Worm (Caenorhabditis elegans): ENCODE results near the gene ZK418.6.

The ZK418.6 gene

DNA sequence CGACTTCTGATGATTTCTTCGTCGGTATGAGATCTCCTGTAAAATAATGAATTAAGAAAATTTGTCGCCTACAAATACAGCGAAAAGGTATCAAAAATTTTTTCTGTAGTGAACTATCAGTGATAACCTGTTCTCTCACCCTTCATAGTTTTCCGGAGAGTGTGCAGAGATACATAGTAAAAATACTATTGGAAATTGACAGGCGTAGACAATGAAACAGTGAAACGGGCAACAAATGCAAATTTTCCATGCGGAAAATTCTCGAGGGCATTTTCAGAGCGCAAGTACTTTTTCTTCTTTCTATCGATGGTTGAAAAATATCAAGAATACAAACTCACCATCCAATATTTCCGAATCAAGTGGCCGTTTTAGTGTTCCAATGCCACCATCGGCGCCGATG, 8.5 kb upstream of the ZK418.6 start:
- TF ChIP-seq nhr-28 (tag; optimal IDR thresholded peaks at IDR 0.05) (peak; percentile 66), daf-16 (GFP tag; optimal IDR thresholded peaks at IDR 0.05) (no peak), daf-16 (tag; optimal IDR thresholded peaks at IDR 0.05) (peak; percentile 18), mep-1 (tag; optimal IDR thresholded peaks at IDR 0.05) (no peak)

DNA sequence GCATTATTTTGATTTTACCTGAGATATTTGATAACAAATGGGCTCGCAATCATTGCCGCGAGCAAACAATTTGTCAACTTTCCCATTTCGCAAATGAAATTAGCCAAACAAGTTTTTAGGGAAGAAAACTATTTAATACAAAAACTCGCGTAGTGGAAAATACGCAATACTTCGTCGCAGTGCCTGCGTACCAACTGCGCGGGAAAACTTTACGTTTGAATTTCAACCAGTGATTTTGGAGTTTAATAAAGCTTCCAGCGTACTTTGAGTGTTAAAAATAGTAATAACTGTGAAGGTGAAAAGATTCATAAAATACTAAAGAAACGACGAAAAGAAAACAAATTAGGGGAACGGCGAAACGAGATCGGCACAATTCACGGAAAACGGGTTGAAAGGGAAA, 6.3 kb upstream of the ZK418.6 start, which contains the start of gene tofu-7:
Gene tofu-7, minus strand, starts transcription at position 111 of the 400 bp plus-strand sequence.
- TF ChIP-seq lin-38 (GFP tag; IDR thresholded peaks at IDR 0.05) (peak; percentile 11; the same call in 1 of the 2 replicates), egl-43 (GFP tag; IDR thresholded peaks at IDR 0.05) (no peak), ceh-28 (tag; optimal IDR thresholded peaks at IDR 0.05) (no peak), nhr-102 (tag; optimal IDR thresholded peaks at IDR 0.05) (no peak), lim-7 (GFP tag; IDR thresholded peaks at IDR 0.05) (no peak), aly-2 (tag; optimal IDR thresholded peaks at IDR 0.05) (no peak), ZK546.5 (tag; optimal IDR thresholded peaks at IDR 0.05) (no peak), lir-3 (tag; optimal IDR thresholded peaks at IDR 0.05) (no peak)

DNA sequence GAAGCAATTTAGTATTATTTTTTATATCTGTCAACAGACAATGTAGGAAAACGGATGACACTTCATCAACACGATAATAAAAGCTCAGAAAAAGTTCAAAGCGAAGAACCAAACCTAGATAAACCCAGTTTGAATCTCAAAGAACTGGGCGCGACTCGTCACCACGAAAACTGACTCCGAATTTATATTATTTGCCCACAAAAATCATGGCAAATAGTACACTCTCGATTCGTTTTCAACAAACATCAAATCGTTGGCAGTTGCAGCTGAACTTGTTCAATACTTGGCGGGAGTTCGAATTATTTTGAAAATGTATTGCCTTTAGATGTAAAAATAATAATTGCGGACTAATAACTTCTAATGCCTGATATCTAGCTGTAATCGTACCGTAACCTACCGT, 4.5 kb upstream of the ZK418.6 start:
- TF ChIP-seq nhr-11 (tag; optimal IDR thresholded peaks at IDR 0.05), result no peak
- TF ChIP-seq saeg-2 (GFP tag; IDR thresholded peaks at IDR 0.05), result no peak
- TF ChIP-seq spr-3 (GFP tag; optimal IDR thresholded peaks at IDR 0.05), result no peak
- TF ChIP-seq nhr-77 (tag; optimal IDR thresholded peaks at IDR 0.05), result no peak
- no peak for TF ChIP-seq zip-11 (GFP tag; IDR thresholded peaks at IDR 0.05)
- TF ChIP-seq lin-1 (GFP tag; IDR thresholded peaks at IDR 0.05), result no peak
- TF ChIP-seq lir-3 (tag; optimal IDR thresholded peaks at IDR 0.05), result no peak
- TF ChIP-seq ces-1 (GFP tag; optimal IDR thresholded peaks at IDR 0.05), result no peak
- TF ChIP-seq zag-1 (tag; optimal IDR thresholded peaks at IDR 0.05), result no peak
- no peak for TF ChIP-seq set-16 (GFP tag; IDR thresholded peaks at IDR 0.05)
- TF ChIP-seq D1046.2 (GFP tag; IDR thresholded peaks at IDR 0.05), result no peak
- no peak for TF ChIP-seq ztf-7 (tag; optimal IDR thresholded peaks at IDR 0.05)

DNA sequence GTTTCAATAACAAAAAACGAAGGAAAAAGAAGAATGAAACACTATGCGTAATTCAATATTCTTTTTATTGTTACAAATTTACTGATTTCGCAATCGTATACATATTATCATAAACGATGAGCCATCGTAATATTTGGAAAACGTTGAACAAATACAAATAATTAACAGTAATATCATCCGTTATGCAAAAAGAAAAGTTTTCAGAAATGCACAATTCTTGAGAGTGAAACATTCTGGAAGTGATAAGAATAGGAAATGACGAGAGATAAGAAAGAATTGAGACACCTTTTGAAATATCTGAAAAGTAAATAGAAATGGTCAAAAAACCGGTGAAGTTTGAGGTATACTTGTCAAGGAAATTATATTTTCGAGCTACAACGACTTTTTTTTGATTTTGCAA, 2.9 kb upstream of the ZK418.6 start:
- TF ChIP-seq tag-97 (GFP tag; IDR thresholded peaks at IDR 0.05), result no peak
- TF ChIP-seq F26F4.8 (GFP tag; conservative IDR thresholded peaks at IDR 0.05), result no peak
- no peak for TF ChIP-seq daf-16 (GFP tag; optimal IDR thresholded peaks at IDR 0.05)
- peak; percentile 33 for TF ChIP-seq daf-16 (tag; optimal IDR thresholded peaks at IDR 0.05)
- no peak for TF ChIP-seq nhr-10 (tag; optimal IDR thresholded peaks at IDR 0.05)
- no peak for TF ChIP-seq zfp-2 (tag; optimal IDR thresholded peaks at IDR 0.05)
- no peak for TF ChIP-seq ceh-62 (tag; optimal IDR thresholded peaks at IDR 0.05)
- TF ChIP-seq ztf-7 (tag; optimal IDR thresholded peaks at IDR 0.05), result peak; percentile 6
- peak; percentile 65 for TF ChIP-seq pqm-1 (tag; optimal IDR thresholded peaks at IDR 0.05)
- peak; percentile 33 for TF ChIP-seq nhr-28 (tag; optimal IDR thresholded peaks at IDR 0.05)
- no peak for TF ChIP-seq dpl-1 (GFP tag; optimal IDR thresholded peaks at IDR 0.05)
- TF ChIP-seq tra-1 (GFP tag; IDR thresholded peaks at IDR 0.05), result no peak
- peak; percentile 10 for TF ChIP-seq nhr-77 (tag; optimal IDR thresholded peaks at IDR 0.05)
- no peak for TF ChIP-seq ces-1 (GFP tag; optimal IDR thresholded peaks at IDR 0.05)
- no peak for TF ChIP-seq mdt-29 (GFP tag; IDR thresholded peaks at IDR 0.05)
- no peak for TF ChIP-seq set-16 (GFP tag; IDR thresholded peaks at IDR 0.05)
- no peak for TF ChIP-seq aha-1 (tag)

DNA sequence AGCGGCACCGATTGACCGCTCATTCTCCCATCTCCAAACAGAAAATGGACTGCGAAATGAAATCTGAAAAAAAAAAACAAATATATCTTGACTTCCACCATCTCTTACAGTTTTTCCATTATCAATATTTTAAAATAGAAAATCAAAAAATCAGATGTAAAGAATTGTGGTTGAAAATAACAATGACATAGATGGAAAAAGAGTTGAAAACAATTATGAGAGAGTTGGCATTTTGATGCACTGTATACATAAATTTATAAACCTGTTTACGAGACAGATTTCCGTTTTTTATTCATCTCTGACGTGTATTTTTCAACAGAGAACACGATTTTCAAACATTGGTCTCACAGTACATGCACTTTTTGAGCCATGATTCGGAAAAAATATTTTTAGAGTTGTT, 2.1 kb upstream of the ZK418.6 start, which contains the start of gene ZK418.7:
Gene ZK418.7, minus strand, starts transcription at position 101 of the 400 bp plus-strand sequence.
- TF ChIP-seq unc-39 (tag; optimal IDR thresholded peaks at IDR 0.05), result no peak
- TF ChIP-seq nhr-25 (tag; optimal IDR thresholded peaks at IDR 0.05; ENCODE audit: borderline replicate concordance, insufficient read depth), result no peak
- TF ChIP-seq rbr-2 (tag; optimal IDR thresholded peaks at IDR 0.05), result no peak
- no peak for TF ChIP-seq zfp-2 (tag; optimal IDR thresholded peaks at IDR 0.05)
- TF ChIP-seq egl-27 (tag; optimal IDR thresholded peaks at IDR 0.05), result no peak
- TF ChIP-seq lim-7 (GFP tag; IDR thresholded peaks at IDR 0.05), result no peak
- TF ChIP-seq mxl-2 (GFP tag; conservative IDR thresholded peaks at IDR 0.05), result no peak
- no peak for TF ChIP-seq nhr-28 (tag; optimal IDR thresholded peaks at IDR 0.05)
- no peak for TF ChIP-seq lir-3 (tag; optimal IDR thresholded peaks at IDR 0.05)
- TF ChIP-seq gei-8 (GFP tag; optimal IDR thresholded peaks at IDR 0.05), result no peak
- no peak for TF ChIP-seq dpl-1 (GFP tag; optimal IDR thresholded peaks at IDR 0.05)
- no peak for TF ChIP-seq Y48G9A.11 (GFP tag; IDR thresholded peaks at IDR 0.05)
- TF ChIP-seq madf-5 (GFP tag; IDR thresholded peaks at IDR 0.05), result no peak
- no peak for TF ChIP-seq egl-43 (GFP tag; IDR thresholded peaks at IDR 0.05)
- TF ChIP-seq nhr-6 (tag; optimal IDR thresholded peaks at IDR 0.05), result no peak
- no peak for TF ChIP-seq lin-38 (GFP tag; IDR thresholded peaks at IDR 0.05)
- no peak for TF ChIP-seq nhr-11 (tag; optimal IDR thresholded peaks at IDR 0.05)
- no peak for TF ChIP-seq unc-130 (GFP tag; optimal IDR thresholded peaks at IDR 0.05)
